Worm (Caenorhabditis elegans): ENCODE measurements around the gene Y43F8B.20.

The Y43F8B.20 gene

ce11 chrV:19546673-19547072, 2.9 kb downstream of the Y43F8B.20 start:
- TF ChIP-seq lin-40 (tag; optimal IDR thresholded peaks at IDR 0.05) (no peak), zfh-2 (GFP tag; conservative IDR thresholded peaks at IDR 0.05) (peak; percentile 37; the same call in 1 of the 2 replicates)

- no peak for TF ChIP-seq B0019.2 (GFP tag; conservative IDR thresholded peaks at IDR 0.05)
- TF ChIP-seq ztf-22 (GFP tag; optimal IDR thresholded peaks at IDR 0.05): no peak
- TF ChIP-seq attf-6 (GFP tag; IDR thresholded peaks at IDR 0.05): no peak
- TF ChIP-seq lir-1 (GFP tag; conservative IDR thresholded peaks at IDR 0.05): no peak
- no peak for TF ChIP-seq pbrm-1 (GFP tag; IDR thresholded peaks at IDR 0.05)
- TF ChIP-seq F39B2.1 (GFP tag; IDR thresholded peaks at IDR 0.05): no peak
- TF ChIP-seq T26A5.8 (tag; optimal IDR thresholded peaks at IDR 0.05): no peak
- TF ChIP-seq C06A6.2 (GFP tag; conservative IDR thresholded peaks at IDR 0.05): no peak
- TF ChIP-seq K12H6.12 (tag; optimal IDR thresholded peaks at IDR 0.05): no peak
- TF ChIP-seq somi-1 (GFP tag; optimal IDR thresholded peaks at IDR 0.05): no peak
- no peak for TF ChIP-seq mxl-1 (tag; optimal IDR thresholded peaks at IDR 0.05)
- no peak for TF ChIP-seq let-607 (tag; optimal IDR thresholded peaks at IDR 0.05)
Observed at ce11 chrV:19546100-19546499, 3.5 kb downstream of the Y43F8B.20 start, which contains the start of gene Y43F8B.1. Gene Y43F8B.1, minus strand, starts transcription at chrV:19546200.

ce11 chrV:19545026-19545425, 4.6 kb downstream of the Y43F8B.20 start:
- TF ChIP-seq egrh-3 (GFP tag; IDR thresholded peaks at IDR 0.05): peak; percentile 79
- TF ChIP-seq sptf-2 (GFP tag; optimal IDR thresholded peaks at IDR 0.05): no peak
- peak; percentile 80; the same call in 1 of the 2 replicates for TF ChIP-seq zfh-2 (GFP tag; conservative IDR thresholded peaks at IDR 0.05)

ce11 chrV:19543509-19543908, 6.1 kb downstream of the Y43F8B.20 start:
- no peak for TF ChIP-seq egrh-3 (GFP tag; IDR thresholded peaks at IDR 0.05)
- TF ChIP-seq ceh-27 (GFP tag; optimal IDR thresholded peaks at IDR 0.05): no peak
- no peak for TF ChIP-seq nfya-2 (GFP tag; IDR thresholded peaks at IDR 0.05)
- no peak for TF ChIP-seq nhr-90 (tag; optimal IDR thresholded peaks at IDR 0.05)
- no peak for TF ChIP-seq ztf-25 (GFP tag; IDR thresholded peaks at IDR 0.05)
- no peak for TF ChIP-seq tbx-9 (tag; optimal IDR thresholded peaks at IDR 0.05; ENCODE audit: borderline replicate concordance)
- no peak for TF ChIP-seq him-1 (tag; optimal IDR thresholded peaks at IDR 0.05)
- TF ChIP-seq F37B4.10 (GFP tag; IDR thresholded peaks at IDR 0.05): no peak

ce11 chrV:19540916-19541315, 8.7 kb downstream of the Y43F8B.20 start:
- TF ChIP-seq F55B11.4 (tag; optimal IDR thresholded peaks at IDR 0.05; ENCODE audit: borderline replicate concordance, insufficient read depth) (no peak), ztf-6 (GFP tag; IDR thresholded peaks at IDR 0.05) (no peak), unc-62 (GFP tag; optimal IDR thresholded peaks at IDR 0.05) (no peak), ama-1 (optimal IDR thresholded peaks at IDR 0.05) (no peak), ama-1 (GFP tag; optimal IDR thresholded peaks at IDR 0.05) (no peak), cebp-1 (GFP tag; IDR thresholded peaks at IDR 0.05) (no peak), cebp-1 (tag; optimal IDR thresholded peaks at IDR 0.05) (peak; percentile 1), atf-7 (tag; optimal IDR thresholded peaks at IDR 0.05) (no peak), snpc-1.3 (tag; optimal IDR thresholded peaks at IDR 0.05; ENCODE audit: insufficient read depth) (no peak), F57C9.4 (tag; optimal IDR thresholded peaks at IDR 0.05) (no peak), Y95B8A.8 (GFP tag; IDR thresholded peaks at IDR 0.05) (no peak), chd-7 (tag; optimal IDR thresholded peaks at IDR 0.05) (no peak), zfh-2 (GFP tag; conservative IDR thresholded peaks at IDR 0.05) (peak; percentile 95), ztf-28 (GFP tag; IDR thresholded peaks at IDR 0.05) (no peak), F10E7.11 (tag; optimal IDR thresholded peaks at IDR 0.05) (no peak), attf-6 (GFP tag; IDR thresholded peaks at IDR 0.05) (no peak), B0019.2 (GFP tag; conservative IDR thresholded peaks at IDR 0.05) (no peak), aptf-2 (GFP tag; conservative IDR thresholded peaks at IDR 0.05) (no peak), F49E8.2 (tag; optimal IDR thresholded peaks at IDR 0.05; ENCODE audit: insufficient read depth) (no peak), ccch-3 (GFP tag; optimal IDR thresholded peaks at IDR 0.05) (no peak), egrh-3 (GFP tag; IDR thresholded peaks at IDR 0.05) (peak; percentile 87; the same call in 1 of the 2 replicates)

All from whole organism, young adult.